Worm (Caenorhabditis elegans) whole organism, L1 larva: Measurements from ENCODE around the gene lact-2.

ENCODE experiments used
- efl-3 ChIP-seq: fragments of 200-800 bp; sonication (Bioruptor generic); optimal IDR thresholded peaks from 2 replicates; lab custom pipeline; 2018; ENCODE audit warnings: mild to moderate bottlenecking, missing genetic modification characterization, missing compliant biosample characterization
- elt-3 ChIP-seq, 6 experiments: fragments of 150-350 bp in 1 of 6; sonication (generic microtip); optimal IDR thresholded peaks; 2 replicates each; lab custom pipeline; 2017 to 2018; ENCODE audit warnings: missing biosample characterization in 6 of 6, missing genetic modification characterization in 6 of 6, inconsistent platforms in 1 of 6
- hpl-2 ChIP-seq: fragments of 150-350 bp; optimal IDR thresholded peaks from 2 replicates; lab custom pipeline; 2014; ENCODE audit warnings: missing biosample characterization, missing genetic modification reagents, missing genetic modification characterization
- nhr-28 ChIP-seq: fragments of 150-350 bp; optimal IDR thresholded peaks from 2 replicates; lab custom pipeline; 2014; ENCODE audit warnings: missing biosample characterization, missing genetic modification characterization
- pqm-1 ChIP-seq: sonication (generic microtip); optimal IDR thresholded peaks from 3 replicates; lab custom pipeline; 2017; ENCODE audit warnings: missing biosample characterization, missing genetic modification characterization
- sptf-1 ChIP-seq: fragments of 150-350 bp; optimal IDR thresholded peaks from 2 replicates; lab custom pipeline; 2014; ENCODE audit warnings: missing biosample characterization, missing genetic modification characterization
- unc-62 ChIP-seq: fragments of 150-350 bp; optimal IDR thresholded peaks from 2 replicates; lab custom pipeline; 2014; ENCODE audit warnings: missing biosample characterization, missing genetic modification reagents, missing genetic modification characterization

DNA sequence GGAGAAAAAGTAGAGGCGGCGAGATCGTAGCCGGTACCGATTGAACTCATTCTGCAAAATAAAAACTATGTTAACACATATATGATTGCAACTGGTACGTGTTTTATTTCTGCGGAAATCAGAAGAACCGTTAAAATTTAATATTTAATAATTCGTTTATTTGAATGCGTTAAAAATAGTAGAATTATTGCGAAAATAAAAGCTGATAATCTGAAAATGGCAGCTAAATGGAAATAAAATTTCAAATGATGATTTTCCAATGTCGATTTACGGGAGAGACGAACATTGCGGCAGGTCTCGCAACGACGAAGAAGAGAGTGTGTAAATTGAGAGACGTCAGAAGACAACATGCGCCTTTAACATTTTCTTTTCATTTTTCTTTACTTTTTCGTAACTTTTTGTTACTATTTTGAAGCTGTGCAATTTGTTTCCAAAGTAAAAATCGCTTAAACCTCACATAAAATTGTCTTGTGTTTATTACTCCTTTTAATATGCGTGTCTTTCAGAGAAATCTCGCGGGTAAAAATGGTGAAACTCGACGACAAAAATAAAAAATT, 5.2 kb downstream of the lact-2 start, which contains the start of the genes pas-7 and puf-12:
- no peak for TF ChIP-seq sptf-1 (tag; lab: Kevin White, UChicago)
- TF ChIP-seq nhr-28 (tag; lab: Kevin White, UChicago) = no peak
- no peak for TF ChIP-seq unc-62 (GFP tag; lab: Kevin White, UChicago)
- no peak for TF ChIP-seq pqm-1 (tag; lab: Kevin White, UChicago)
- no peak for TF ChIP-seq elt-3 (tag; optimal IDR thresholded peaks at IDR 0.05; lab: Kevin White, UChicago)
- TF ChIP-seq hpl-2 = peak; percentile 14
- no peak for TF ChIP-seq efl-3
